Worm (Caenorhabditis elegans) whole organism, early embryonic: Measurements from ENCODE around the gene sre-4.

Experiments
- B0310.2 ChIP-seq: sonication (generic microtip); optimal IDR thresholded peaks from 2 replicates; lab custom pipeline; 2016; ENCODE audit warnings: mild to moderate bottlenecking, missing genetic modification characterization, missing compliant biosample characterization
- F13C5.2 ChIP-seq: sonication (generic microtip); optimal IDR thresholded peaks from 2 replicates; lab custom pipeline; 2017; ENCODE audit warnings: mild to moderate bottlenecking, missing genetic modification characterization, inconsistent platforms, missing compliant biosample characterization
- ama-1 ChIP-seq: fragments of 150-350 bp; optimal IDR thresholded peaks from 2 replicates; lab custom pipeline; 2014
- ceh-13 ChIP-seq: fragments of 200-800 bp; sonication (Bioruptor generic); optimal IDR thresholded peaks from 2 replicates; lab custom pipeline; 2018; ENCODE audit warnings: mild to moderate bottlenecking, missing genetic modification characterization, missing compliant biosample characterization
- ceh-36 ChIP-seq: sonication (generic microtip); optimal IDR thresholded peaks from 2 replicates; lab custom pipeline; 2016; ENCODE audit warnings: missing genetic modification characterization, inconsistent platforms, missing compliant biosample characterization
- ets-7 ChIP-seq: sonication (generic microtip); optimal IDR thresholded peaks from 2 replicates; lab custom pipeline; 2016; ENCODE audit warnings: missing genotype, missing genetic modification characterization, missing compliant biosample characterization
- flt-1 ChIP-seq: fragments of 200-800 bp; sonication (Bioruptor generic); IDR thresholded peaks from 2 replicates; pipeline ENCODE4 v1.3.6; 2022; ENCODE audit warnings: missing genetic modification characterization, missing compliant biosample characterization
- pes-1 ChIP-seq: fragments of 200-800 bp; sonication (Bioruptor generic); IDR thresholded peaks from 2 replicates; pipeline ENCODE4 v1.3.6; 2022; ENCODE audit warnings: missing genetic modification reagents, missing genetic modification characterization, missing compliant biosample characterization
- scrt-1 ChIP-seq: fragments of 200-800 bp; sonication (Bioruptor generic); IDR thresholded peaks from 2 replicates; pipeline ENCODE4 v1.3.6; 2022; ENCODE audit warnings: missing genetic modification characterization, missing compliant biosample characterization
- sea-1 ChIP-seq: fragments of 200-800 bp; sonication (Bioruptor generic); conservative IDR thresholded peaks from 2 replicates; pipeline ENCODE4 v1.3.6; 2022; ENCODE audit warnings: missing genetic modification characterization, missing compliant biosample characterization
- tbx-11 ChIP-seq: fragments of 200-800 bp; sonication (Bioruptor generic); IDR thresholded peaks from 2 replicates; pipeline ENCODE4 v1.3.6; 2022; ENCODE audit warnings: missing genetic modification characterization, missing compliant biosample characterization
- tbx-37 ChIP-seq: fragments of 200-800 bp; sonication (Bioruptor generic); conservative IDR thresholded peaks from 2 replicates; pipeline ENCODE4 v1.3.6; 2022; ENCODE audit warnings: missing genetic modification reagents, missing genetic modification characterization, missing compliant biosample characterization
- tra-4 ChIP-seq: sonication (generic microtip); optimal IDR thresholded peaks from 2 replicates; lab custom pipeline; 2017; ENCODE audit warnings: missing genetic modification characterization, missing compliant biosample characterization

- no peak for TF ChIP-seq ama-1 (lab: Kevin White, UChicago)
- TF ChIP-seq ets-7 (tag; lab: Kevin White, UChicago), result no peak
- no peak for TF ChIP-seq scrt-1 (GFP tag; lab: Robert Waterston, UW)
- no peak for TF ChIP-seq B0310.2 (tag; lab: Kevin White, UChicago)
- TF ChIP-seq tbx-11 (GFP tag; lab: Robert Waterston, UW), result no peak
- TF ChIP-seq ceh-13 (GFP tag; lab: Kevin White, UChicago), result no peak
- TF ChIP-seq F13C5.2 (tag; lab: Kevin White, UChicago), result no peak
- no peak for TF ChIP-seq pes-1 (GFP tag; lab: Robert Waterston, UW)
- TF ChIP-seq flt-1 (GFP tag; lab: Robert Waterston, UW), result no peak
- no peak for TF ChIP-seq tra-4 (tag; lab: Kevin White, UChicago)
- TF ChIP-seq tbx-37 (GFP tag; lab: Robert Waterston, UW), result no peak
- no peak for TF ChIP-seq sea-1 (GFP tag; lab: Robert Waterston, UW)
- TF ChIP-seq ceh-36, result no peak
These were observed at the start of gene sre-4 for ce11 chrIV:9784689-9785088.
